Worm (Caenorhabditis elegans): ENCODE data around the gene C52G5.3.

C52G5.3 gene

DNA sequence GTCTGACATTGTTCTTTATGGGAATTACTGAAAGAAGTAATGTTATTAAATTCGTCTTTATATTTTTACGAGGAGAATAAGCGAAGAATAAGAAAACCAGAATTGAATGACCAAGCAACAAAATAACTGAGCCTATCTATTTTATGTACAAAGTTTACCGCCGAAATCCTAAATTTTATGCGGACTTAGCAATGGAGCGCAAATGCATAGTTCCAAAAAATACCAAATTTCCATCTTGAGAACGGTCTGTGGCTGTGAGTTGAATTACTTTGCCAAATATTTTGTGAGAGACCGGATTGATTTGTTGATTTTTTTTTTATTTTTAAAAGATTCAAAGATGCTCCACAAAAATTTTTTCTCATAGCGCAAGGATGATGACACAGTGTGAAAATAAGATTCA lies 6.6 kb upstream of the C52G5.3 start, which contains the start of gene chd-3:
Gene chd-3 (minus strand): TSS at position 27 of the 400 bp plus-strand sequence.
- TF ChIP-seq nhr-76 (tag; optimal IDR thresholded peaks at IDR 0.05) (no peak), tbx-2 (tag; optimal IDR thresholded peaks at IDR 0.05) (no peak), lin-35 (GFP tag; optimal IDR thresholded peaks at IDR 0.05) (peak in 1 of 2 experiments; percentile 12), mab-9 (GFP tag; IDR thresholded peaks at IDR 0.05) (no peak), efl-1 (optimal IDR thresholded peaks at IDR 0.05) (no peak), efl-1 (GFP tag; optimal IDR thresholded peaks at IDR 0.05 in 1 of 2) (peak in 1 of 2 experiments; percentile 82), Y116A8C.19 (tag; optimal IDR thresholded peaks at IDR 0.05; ENCODE audit: borderline replicate concordance) (no peak), lir-3 (tag; optimal IDR thresholded peaks at IDR 0.05; ENCODE audit: poor library complexity) (no peak), dpl-1 (GFP tag; optimal IDR thresholded peaks at IDR 0.05) (peak in 1 of 3 experiments; percentile 35)

DNA sequence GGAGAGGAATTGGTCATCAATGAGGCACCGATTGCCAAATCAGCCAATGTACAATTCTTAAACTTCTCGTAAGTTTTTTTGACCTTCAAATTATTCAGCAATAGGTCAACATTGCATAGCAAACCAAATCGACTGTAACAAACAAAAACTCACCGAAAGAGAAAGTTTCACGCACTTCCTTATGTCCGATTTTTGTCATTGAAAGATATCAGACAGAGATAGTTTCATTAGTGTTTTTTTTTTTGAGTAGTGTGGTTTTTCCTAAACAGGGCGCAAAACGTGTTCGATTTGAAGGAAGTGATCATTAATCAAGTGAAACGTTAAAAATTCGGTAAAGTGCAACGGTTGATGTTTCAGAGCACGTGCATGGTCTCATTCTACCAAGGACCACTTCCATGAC lies 1.8 kb downstream of the C52G5.3 start:
- TF ChIP-seq nhr-85 (tag) (peak; percentile 78), lir-3 (tag; optimal IDR thresholded peaks at IDR 0.05; ENCODE audit: poor library complexity) (no peak), blmp-1 (tag; optimal IDR thresholded peaks at IDR 0.05) (peak; percentile 67), ceh-88 (GFP tag; IDR thresholded peaks at IDR 0.05) (no peak), lin-14 (GFP tag; optimal IDR thresholded peaks at IDR 0.05) (peak; percentile 5)

ce11 chrX:12843530-12843929 lies 2.4 kb downstream of the C52G5.3 start:
- TF ChIP-seq mef-2 (tag; optimal IDR thresholded peaks at IDR 0.05) (no peak), nhr-71 (tag; optimal IDR thresholded peaks at IDR 0.05) (peak; percentile 68), nhr-47 (tag; optimal IDR thresholded peaks at IDR 0.05) (peak; percentile 69), isw-1 (GFP tag; IDR thresholded peaks at IDR 0.05) (no peak), efl-1 (optimal IDR thresholded peaks at IDR 0.05) (peak; percentile 0 to 12), efl-1 (GFP tag; optimal IDR thresholded peaks at IDR 0.05 in 1 of 2) (peak in 1 of 2 experiments; percentile 89), fkh-8 (tag; optimal IDR thresholded peaks at IDR 0.05) (no peak), nhr-85 (tag) (peak; percentile 76), tbx-2 (tag; optimal IDR thresholded peaks at IDR 0.05) (peak; percentile 43), hpl-2 (GFP tag; optimal IDR thresholded peaks at IDR 0.05) (peak; percentile 37), ces-1 (GFP tag; optimal IDR thresholded peaks at IDR 0.05) (no peak), pax-3 (tag; optimal IDR thresholded peaks at IDR 0.05) (peak; percentile 28), elt-2 (tag; optimal IDR thresholded peaks at IDR 0.05) (peak; percentile 11), elt-3 (tag; optimal IDR thresholded peaks at IDR 0.05) (peak in 1 of 6 experiments; percentile 16), fkh-10 (GFP tag; optimal IDR thresholded peaks at IDR 0.05) (peak; percentile 20), ceh-8 (GFP tag; optimal IDR thresholded peaks at IDR 0.05) (peak; percentile 7), lin-13 (GFP tag; optimal IDR thresholded peaks at IDR 0.05) (no peak), ztf-11 (tag; optimal IDR thresholded peaks at IDR 0.05) (peak in 1 of 2 experiments; percentile 4), lin-35 (GFP tag; optimal IDR thresholded peaks at IDR 0.05) (peak; percentile 31 to 75), ztf-4 (tag; optimal IDR thresholded peaks at IDR 0.05) (no peak), nhr-19 (GFP tag; conservative IDR thresholded peaks at IDR 0.05) (peak; percentile 73), fos-1 (tag; optimal IDR thresholded peaks at IDR 0.05) (peak; percentile 19), xbp-1 (tag; optimal IDR thresholded peaks at IDR 0.05) (peak; percentile 48), grh-1 (GFP tag; IDR thresholded peaks at IDR 0.05) (peak; percentile 37; the same call in 1 of the 2 replicates), ceh-88 (GFP tag; IDR thresholded peaks at IDR 0.05) (0 out of 2 replicates have a peak, but pooled peaks have one; percentile 39), lsy-2 (tag; optimal IDR thresholded peaks at IDR 0.05) (peak; percentile 36 to 54), mep-1 (tag; optimal IDR thresholded peaks at IDR 0.05) (no peak), skn-1 (tag; optimal IDR thresholded peaks at IDR 0.05) (peak; percentile 14), ceh-82 (tag; optimal IDR thresholded peaks at IDR 0.05) (peak; percentile 17 to 39 (median 34)), snu-23 (GFP tag; optimal IDR thresholded peaks at IDR 0.05) (peak; percentile 78), dsc-1 (tag; optimal IDR thresholded peaks at IDR 0.05) (peak; percentile 73), F16B12.6 (tag; optimal IDR thresholded peaks at IDR 0.05) (peak; percentile 5), unc-130 (tag; optimal IDR thresholded peaks at IDR 0.05) (peak; percentile 63), fkh-4 (tag; optimal IDR thresholded peaks at IDR 0.05; ENCODE audit: borderline replicate concordance) (peak; percentile 5), C16A3.4 (tag; optimal IDR thresholded peaks at IDR 0.05) (peak; percentile 32), ceh-63 (GFP tag; optimal IDR thresholded peaks at IDR 0.05) (no peak), lir-3 (tag; optimal IDR thresholded peaks at IDR 0.05; ENCODE audit: poor library complexity) (peak; percentile 55), nhr-20 (tag; optimal IDR thresholded peaks at IDR 0.05) (peak; percentile 67), nhr-237 (tag; optimal IDR thresholded peaks at IDR 0.05) (no peak), dpl-1 (GFP tag; optimal IDR thresholded peaks at IDR 0.05) (peak in 1 of 3 experiments; percentile 2), nhr-90 (tag; optimal IDR thresholded peaks at IDR 0.05; ENCODE audit: poor library complexity) (peak; percentile 66), lin-14 (GFP tag; optimal IDR thresholded peaks at IDR 0.05) (peak; percentile 51), mab-9 (GFP tag; IDR thresholded peaks at IDR 0.05) (0 out of 2 replicates have a peak, but pooled peaks have one; percentile 28)

Data from whole organism, L1 larva.